Worm (Caenorhabditis elegans) whole organism, early embryonic: ENCODE results near the gene rol-3.

Experiments
- B0310.2 ChIP-seq: sonication (generic microtip); optimal IDR thresholded peaks from 2 replicates; lab custom pipeline; 2016; ENCODE audit warnings: mild to moderate bottlenecking, missing genetic modification characterization, missing compliant biosample characterization
- F13C5.2 ChIP-seq: sonication (generic microtip); optimal IDR thresholded peaks from 2 replicates; lab custom pipeline; 2017; ENCODE audit warnings: mild to moderate bottlenecking, missing genetic modification characterization, inconsistent platforms, missing compliant biosample characterization
- aly-1 ChIP-seq: sonication (generic microtip); optimal IDR thresholded peaks from 2 replicates; lab custom pipeline; 2016; ENCODE audit warnings: missing genetic modification characterization, missing compliant biosample characterization
- ama-1 ChIP-seq: fragments of 150-350 bp; optimal IDR thresholded peaks from 2 replicates; lab custom pipeline; 2014
- ceh-13 ChIP-seq: fragments of 200-800 bp; sonication (Bioruptor generic); optimal IDR thresholded peaks from 2 replicates; lab custom pipeline; 2018; ENCODE audit warnings: mild to moderate bottlenecking, missing genetic modification characterization, missing compliant biosample characterization
- ceh-36 ChIP-seq: sonication (generic microtip); optimal IDR thresholded peaks from 2 replicates; lab custom pipeline; 2016; ENCODE audit warnings: missing genetic modification characterization, inconsistent platforms, missing compliant biosample characterization
- ets-7 ChIP-seq: sonication (generic microtip); optimal IDR thresholded peaks from 2 replicates; lab custom pipeline; 2016; ENCODE audit warnings: missing genotype, missing genetic modification characterization, missing compliant biosample characterization
- flt-1 ChIP-seq: fragments of 200-800 bp; sonication (Bioruptor generic); IDR thresholded peaks from 2 replicates; pipeline ENCODE4 v1.3.6; 2022; ENCODE audit warnings: missing genetic modification characterization, missing compliant biosample characterization
- hmbx-1 ChIP-seq: sonication (generic microtip); optimal IDR thresholded peaks from 2 replicates; lab custom pipeline; 2016; ENCODE audit warnings: mild to moderate bottlenecking, missing genetic modification characterization, missing compliant biosample characterization
- hmg-4 ChIP-seq: fragments of 200-800 bp; sonication (Bioruptor generic); optimal IDR thresholded peaks from 2 replicates; lab custom pipeline; 2018; ENCODE audit warnings: mild to moderate bottlenecking, missing genetic modification characterization, missing compliant biosample characterization
- hnd-1 ChIP-seq: sonication (generic microtip); optimal IDR thresholded peaks from 2 replicates; lab custom pipeline; 2016; ENCODE audit warnings: missing genetic modification characterization, missing compliant biosample characterization
- pes-1 ChIP-seq: fragments of 200-800 bp; sonication (Bioruptor generic); IDR thresholded peaks from 2 replicates; pipeline ENCODE4 v1.3.6; 2022; ENCODE audit warnings: missing genetic modification reagents, missing genetic modification characterization, missing compliant biosample characterization
- scrt-1 ChIP-seq: fragments of 200-800 bp; sonication (Bioruptor generic); IDR thresholded peaks from 2 replicates; pipeline ENCODE4 v1.3.6; 2022; ENCODE audit warnings: missing genetic modification characterization, missing compliant biosample characterization
- sea-1 ChIP-seq: fragments of 200-800 bp; sonication (Bioruptor generic); conservative IDR thresholded peaks from 2 replicates; pipeline ENCODE4 v1.3.6; 2022; ENCODE audit warnings: missing genetic modification characterization, missing compliant biosample characterization
- tbx-11 ChIP-seq: fragments of 200-800 bp; sonication (Bioruptor generic); IDR thresholded peaks from 2 replicates; pipeline ENCODE4 v1.3.6; 2022; ENCODE audit warnings: missing genetic modification characterization, missing compliant biosample characterization
- tbx-37 ChIP-seq: fragments of 200-800 bp; sonication (Bioruptor generic); conservative IDR thresholded peaks from 2 replicates; pipeline ENCODE4 v1.3.6; 2022; ENCODE audit warnings: missing genetic modification reagents, missing genetic modification characterization, missing compliant biosample characterization
- tra-4 ChIP-seq: sonication (generic microtip); optimal IDR thresholded peaks from 2 replicates; lab custom pipeline; 2017; ENCODE audit warnings: missing genetic modification characterization, missing compliant biosample characterization

The rol-3 gene

DNA sequence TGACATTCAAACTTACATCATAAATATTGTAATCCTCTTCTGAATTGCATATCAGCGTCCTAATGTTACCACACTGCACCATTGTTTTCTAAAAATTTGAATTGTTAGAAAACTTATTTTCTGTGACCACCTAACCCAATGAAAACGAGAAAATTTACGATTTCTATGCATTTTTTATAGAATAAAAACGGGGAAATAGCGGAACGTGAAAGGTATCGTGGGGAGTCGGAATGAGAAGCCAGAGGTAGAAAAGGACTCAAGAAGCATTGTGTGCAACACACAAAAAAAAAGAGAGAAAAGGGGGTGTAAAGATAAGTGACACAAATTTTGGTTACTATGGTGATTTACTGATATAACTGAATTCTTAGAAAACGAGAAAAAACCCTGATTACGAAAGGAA lies 12.0 kb upstream of the rol-3 start, which contains the start of gene C16D9.6:
Gene C16D9.6, minus strand, starts transcription at position 101 of the 400 bp plus-strand sequence.
- TF ChIP-seq hnd-1 (tag; lab: Kevin White, UChicago) (no peak), scrt-1 (GFP tag; lab: Robert Waterston, UW) (no peak), sea-1 (no peak), B0310.2 (tag; lab: Kevin White, UChicago) (no peak), F13C5.2 (tag; lab: Kevin White, UChicago) (no peak), tbx-37 (no peak), ets-7 (tag; lab: Kevin White, UChicago) (no peak), aly-1 (tag; lab: Kevin White, UChicago) (no peak), ceh-36 (tag; lab: Kevin White, UChicago) (no peak), hmbx-1 (tag; lab: Kevin White, UChicago) (no peak), tra-4 (no peak), ceh-13 (GFP tag; lab: Kevin White, UChicago) (no peak), tbx-11 (GFP tag; lab: Robert Waterston, UW) (no peak), flt-1 (GFP tag; lab: Robert Waterston, UW) (no peak), pes-1 (GFP tag; lab: Robert Waterston, UW) (no peak), ama-1 (lab: Kevin White, UChicago) (no peak), hmg-4 (GFP tag; lab: Kevin White, UChicago) (no peak)

- TF ChIP-seq ama-1 (lab: Kevin White, UChicago) (peak; percentile 48), hnd-1 (tag; lab: Kevin White, UChicago) (no peak), scrt-1 (GFP tag; lab: Robert Waterston, UW) (no peak), pes-1 (GFP tag; lab: Robert Waterston, UW) (no peak), hmg-4 (GFP tag; lab: Kevin White, UChicago) (no peak), sea-1 (no peak), tbx-37 (no peak), flt-1 (GFP tag; lab: Robert Waterston, UW) (no peak)
Measured at ce11 chrV:8247311-8248105, 9.3 kb upstream of the rol-3 start.

DNA sequence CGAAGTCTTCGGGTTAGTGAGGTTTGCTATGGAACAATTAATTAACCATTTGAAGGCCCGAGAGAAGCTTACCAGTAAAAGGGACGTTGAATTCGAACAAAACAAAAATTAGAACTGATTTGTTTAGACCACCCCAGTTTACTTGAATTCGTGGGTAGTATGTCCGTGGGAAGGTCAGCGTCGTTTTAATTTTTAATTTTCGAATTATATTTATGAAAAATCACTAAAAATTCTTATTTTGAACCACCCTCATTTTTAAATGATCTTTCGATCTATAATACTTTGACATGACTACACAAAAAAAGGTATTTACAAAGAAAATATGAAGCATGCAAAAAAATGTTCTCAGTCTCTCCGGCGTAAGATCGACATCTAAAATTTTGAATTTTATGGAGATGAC lies 7.2 kb upstream of the rol-3 start, which contains the start of gene C16D9.5:
Gene C16D9.5, minus strand, starts transcription at position 101 of the 400 bp plus-strand sequence.
- TF ChIP-seq F13C5.2 (tag; lab: Kevin White, UChicago) (no peak), ama-1 (lab: Kevin White, UChicago) (no peak), B0310.2 (tag; lab: Kevin White, UChicago) (no peak)

ce11 chrV:8243201-8243600 lies 5.0 kb upstream of the rol-3 start:
- no peak for TF ChIP-seq tbx-11 (GFP tag; lab: Robert Waterston, UW)

ce11 chrV:8242798-8243197 lies 4.6 kb upstream of the rol-3 start, which contains the start of gene C16D9.4:
Gene C16D9.4, minus strand, starts transcription at chrV:8242898.
- TF ChIP-seq tbx-37 (no peak), F13C5.2 (tag; lab: Kevin White, UChicago) (no peak), ama-1 (lab: Kevin White, UChicago) (no peak), B0310.2 (tag; lab: Kevin White, UChicago) (no peak), ceh-13 (GFP tag; lab: Kevin White, UChicago) (no peak), hmg-4 (GFP tag; lab: Kevin White, UChicago) (no peak), sea-1 (no peak), pes-1 (GFP tag; lab: Robert Waterston, UW) (no peak)

DNA sequence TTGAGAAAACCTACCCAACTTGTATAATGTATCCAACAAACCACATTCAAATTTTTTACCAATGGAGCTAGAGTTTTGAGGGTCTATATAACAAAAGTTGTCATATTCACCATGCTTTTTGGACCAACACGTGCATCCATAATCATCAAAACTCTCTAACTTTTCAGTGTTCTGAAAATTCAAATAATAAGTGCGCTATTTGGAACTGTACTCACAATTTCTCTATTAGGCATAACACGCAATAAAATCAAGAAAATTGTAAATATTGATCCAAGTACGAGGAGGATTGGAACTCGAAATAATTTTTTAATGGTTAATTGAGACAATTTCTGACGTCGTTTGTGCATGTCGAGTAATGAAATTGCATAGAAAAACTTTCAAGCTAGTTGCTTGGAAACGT lies 1.7 kb upstream of the rol-3 start, which contains the start of gene C16D9.3:
Gene C16D9.3, minus strand, starts transcription at position 101 of the 400 bp plus-strand sequence.
- TF ChIP-seq hmbx-1 (tag; lab: Kevin White, UChicago) = no peak
- no peak for TF ChIP-seq ceh-13 (GFP tag; lab: Kevin White, UChicago)
- no peak for TF ChIP-seq scrt-1 (GFP tag; lab: Robert Waterston, UW)
- no peak for TF ChIP-seq pes-1 (GFP tag; lab: Robert Waterston, UW)
- TF ChIP-seq flt-1 (GFP tag; lab: Robert Waterston, UW) = no peak
- no peak for TF ChIP-seq ets-7 (tag; lab: Kevin White, UChicago)
- no peak for TF ChIP-seq tra-4
- TF ChIP-seq tbx-37 = no peak
- TF ChIP-seq sea-1 = no peak
- no peak for TF ChIP-seq ama-1 (lab: Kevin White, UChicago)
- no peak for TF ChIP-seq aly-1 (tag; lab: Kevin White, UChicago)
- TF ChIP-seq F13C5.2 (tag; lab: Kevin White, UChicago) = no peak
- no peak for TF ChIP-seq tbx-11 (GFP tag; lab: Robert Waterston, UW)
- no peak for TF ChIP-seq hnd-1 (tag; lab: Kevin White, UChicago)
- no peak for TF ChIP-seq hmg-4 (GFP tag; lab: Kevin White, UChicago)
- TF ChIP-seq B0310.2 (tag; lab: Kevin White, UChicago) = no peak

- TF ChIP-seq hmbx-1 (tag; lab: Kevin White, UChicago) = no peak
- TF ChIP-seq tbx-37 = no peak
- TF ChIP-seq ama-1 (lab: Kevin White, UChicago) = no peak
- no peak for TF ChIP-seq ceh-36 (tag; lab: Kevin White, UChicago)
- 0 out of 2 replicates have a peak, but pooled peaks have one; percentile 48 for TF ChIP-seq tbx-11 (GFP tag; lab: Robert Waterston, UW)
- TF ChIP-seq tra-4 = peak; percentile 27
- no peak for TF ChIP-seq F13C5.2 (tag; lab: Kevin White, UChicago)
- peak; percentile 22 for TF ChIP-seq ceh-13 (GFP tag; lab: Kevin White, UChicago)
- no peak for TF ChIP-seq flt-1 (GFP tag; lab: Robert Waterston, UW)
- TF ChIP-seq aly-1 (tag; lab: Kevin White, UChicago) = peak; percentile 30
- no peak for TF ChIP-seq B0310.2 (tag; lab: Kevin White, UChicago)
- peak; percentile 3 for TF ChIP-seq hnd-1 (tag; lab: Kevin White, UChicago)
- no peak for TF ChIP-seq pes-1 (GFP tag; lab: Robert Waterston, UW)
- TF ChIP-seq hmg-4 (GFP tag; lab: Kevin White, UChicago) = no peak
- peak; percentile 63; the same call in 1 of the 2 replicates for TF ChIP-seq scrt-1 (GFP tag; lab: Robert Waterston, UW)
- TF ChIP-seq sea-1 = peak; percentile 68; the same call in 1 of the 2 replicates
- TF ChIP-seq ets-7 (tag; lab: Kevin White, UChicago) = no peak
Measured at ce11 chrV:8235331-8235730, 2.9 kb downstream of the rol-3 start.
